Fruit fly (Drosophila melanogaster) whole organism: Measurements from ENCODE around the gene TfIIEalpha.

Experiments
- CG8478 ChIP-seq: fragments of >200 bp; optimal IDR thresholded peaks from 2 replicates; lab custom pipeline; 2018; ENCODE audit warnings: inconsistent platforms
- Dll ChIP-seq: fragments of >200 bp; optimal IDR thresholded peaks from 2 replicates; lab custom pipeline; 2017
- EcR ChIP-seq, 2 experiments: fragments of >200 bp; optimal IDR thresholded peaks; 2 replicates each; lab custom pipeline; 2017; ENCODE audit warnings: missing biosample characterization in 2 of 2, missing genetic modification characterization in 2 of 2, missing genetic modification reagents in 2 of 2
- pan ChIP-seq: fragments of >200 bp; optimal IDR thresholded peaks from 2 replicates; lab custom pipeline; 2017
- psq ChIP-seq: fragments of >200 bp; optimal IDR thresholded peaks from 2 replicates; lab custom pipeline; 2017
- usp ChIP-seq: fragments of >200 bp; optimal IDR thresholded peaks from 2 replicates; lab custom pipeline; 2017; ENCODE audit warnings: missing biosample characterization, missing genetic modification characterization, mixed read lengths

TfIIEalpha gene

dm6 chr3L:11681794-11682193, at the start of gene TfIIEalpha:
TSS of gene TfIIEalpha (plus strand) at chr3L:11682038.
- no peak for TF ChIP-seq usp
- TF ChIP-seq EcR (GFP tag; optimal IDR thresholded peaks at IDR 0.05; lab: Kevin White, UChicago) = no peak

dm6 chr3L:11634551-11634950, 47.3 kb upstream of the TfIIEalpha start:
- TF ChIP-seq usp (no peak), pan (lab: Kevin White, UChicago) (no peak), Dll (no peak), EcR (GFP tag; optimal IDR thresholded peaks at IDR 0.05; lab: Kevin White, UChicago) (no peak)

dm6 chr3L:11636829-11637228, 45.0 kb upstream of the TfIIEalpha start:
- TF ChIP-seq usp = no peak

- TF ChIP-seq EcR (GFP tag; optimal IDR thresholded peaks at IDR 0.05; lab: Kevin White, UChicago) (no peak), usp (no peak), psq (lab: Kevin White, UChicago) (no peak), Dll (no peak), CG8478 (lab: Kevin White, UChicago) (no peak), pan (lab: Kevin White, UChicago) (no peak)
Measured at dm6 chr3L:11645933-11646332, 35.9 kb upstream of the TfIIEalpha start, which contains the start of gene CG6071. TSS of gene CG6071 (minus strand) at chr3L:11646033.

dm6 chr3L:11648410-11648809, 33.4 kb upstream of the TfIIEalpha start, which contains the start of the genes RIOK1 and Polr3H:
TSS of gene RIOK1 (minus strand) at chr3L:11648474.
TSS of gene Polr3H (plus strand) at chr3L:11648756.
- TF ChIP-seq EcR (GFP tag; optimal IDR thresholded peaks at IDR 0.05; lab: Kevin White, UChicago) = no peak
- TF ChIP-seq usp = no peak
- no peak for TF ChIP-seq pan (lab: Kevin White, UChicago)
- no peak for TF ChIP-seq Dll
- no peak for TF ChIP-seq CG8478 (lab: Kevin White, UChicago)
- no peak for TF ChIP-seq psq (lab: Kevin White, UChicago)

dm6 chr3L:11656189-11656588, 25.6 kb upstream of the TfIIEalpha start:
- TF ChIP-seq CG8478 (lab: Kevin White, UChicago) = no peak
- TF ChIP-seq pan (lab: Kevin White, UChicago) = no peak
- TF ChIP-seq psq (lab: Kevin White, UChicago) = no peak

- TF ChIP-seq usp (no peak), EcR (GFP tag; optimal IDR thresholded peaks at IDR 0.05; lab: Kevin White, UChicago) (no peak), CG8478 (lab: Kevin White, UChicago) (no peak)
Measured at dm6 chr3L:11678313-11678817, 3.5 kb upstream of the TfIIEalpha start.

- TF ChIP-seq Dll = peak; percentile 60
- TF ChIP-seq psq (lab: Kevin White, UChicago) = no peak
Measured at dm6 chr3L:11680298-11680697, 1.5 kb upstream of the TfIIEalpha start, which contains the start of gene CG32085. TSS of gene CG32085 (minus strand) at chr3L:11680344.

dm6 chr3L:11683819-11684521, 2.1 kb downstream of the TfIIEalpha start, which contains the start of gene Sugb:
TSS of gene Sugb (plus strand) at chr3L:11683980.
- TF ChIP-seq EcR (GFP tag; optimal IDR thresholded peaks at IDR 0.05; lab: Kevin White, UChicago) = no peak
- TF ChIP-seq pan (lab: Kevin White, UChicago) = no peak
- no peak for TF ChIP-seq Dll

dm6 chr3L:11684522-11684851, 2.6 kb downstream of the TfIIEalpha start:
- TF ChIP-seq pan (lab: Kevin White, UChicago) (no peak), psq (lab: Kevin White, UChicago) (no peak)

dm6 chr3L:11685876-11686275, 4.0 kb downstream of the TfIIEalpha start:
- TF ChIP-seq pan (lab: Kevin White, UChicago) (no peak), Dll (no peak), usp (no peak), psq (lab: Kevin White, UChicago) (no peak), EcR (GFP tag; optimal IDR thresholded peaks at IDR 0.05; lab: Kevin White, UChicago) (no peak), CG8478 (lab: Kevin White, UChicago) (no peak)

dm6 chr3L:11689832-11690602, 8.2 kb downstream of the TfIIEalpha start:
- no peak for TF ChIP-seq usp
- no peak for TF ChIP-seq psq (lab: Kevin White, UChicago)

- TF ChIP-seq EcR (GFP tag; optimal IDR thresholded peaks at IDR 0.05; lab: Kevin White, UChicago) (no peak), Dll (no peak), pan (lab: Kevin White, UChicago) (no peak), CG8478 (lab: Kevin White, UChicago) (no peak), psq (lab: Kevin White, UChicago) (no peak), usp (no peak)
Measured at dm6 chr3L:11691203-11691797, 9.5 kb downstream of the TfIIEalpha start, which contains the start of the genes Pldn and CG14135. TSS of gene Pldn (minus strand) at chr3L:11691399. TSS of gene CG14135 (plus strand) at chr3L:11691571.
